Worm (Caenorhabditis elegans) whole organism, midembryonic: ENCODE results near the gene R09A8.2.

Source experiments
- T22C8.4 ChIP-seq: fragments of 200-800 bp; sonication (Bioruptor generic); IDR thresholded peaks from 2 replicates; pipeline ENCODE4 v1.3.6; 2022; ENCODE audit warnings: missing genetic modification characterization, missing compliant biosample characterization
- cog-1 ChIP-seq: sonication (generic microtip); optimal IDR thresholded peaks from 2 replicates; lab custom pipeline; 2016; ENCODE audit warnings: missing genetic modification characterization, missing compliant biosample characterization
- flt-1 ChIP-seq: fragments of 200-800 bp; sonication (Bioruptor generic); IDR thresholded peaks from 2 replicates; pipeline ENCODE4 v1.3.6; 2022; ENCODE audit warnings: missing genetic modification characterization, missing compliant biosample characterization
- klf-2 ChIP-seq: fragments of 200-800 bp; sonication (Bioruptor generic); conservative IDR thresholded peaks from 2 replicates; pipeline ENCODE4 v1.3.6; 2022; ENCODE audit warnings: missing genetic modification reagents, missing genetic modification characterization, missing compliant biosample characterization
- med-1 ChIP-seq: sonication (generic microtip); optimal IDR thresholded peaks from 2 replicates; lab custom pipeline; 2017; ENCODE audit warnings: missing genetic modification characterization, mild to moderate bottlenecking, missing compliant biosample characterization, antibody characterized with exemption, missing genetic modification reagents; ENCODE audit not compliant: insufficient read depth
- ref-1 ChIP-seq: fragments of 200-800 bp; sonication (Bioruptor generic); conservative IDR thresholded peaks from 2 replicates; pipeline ENCODE4 v1.3.6; 2022; ENCODE audit warnings: missing genetic modification reagents, missing genetic modification characterization, missing compliant biosample characterization
- tab-1 ChIP-seq: fragments of 200-800 bp; sonication (Bioruptor generic); IDR thresholded peaks from 2 replicates; pipeline ENCODE4 v1.3.6; 2022; ENCODE audit warnings: missing genetic modification characterization, missing compliant biosample characterization
- ztf-29 ChIP-seq: fragments of 200-800 bp; sonication (Bioruptor generic); IDR thresholded peaks from 2 replicates; pipeline ENCODE4 v1.3.6; 2022; ENCODE audit warnings: missing genetic modification reagents, missing genetic modification characterization, missing compliant biosample characterization

- TF ChIP-seq cog-1 (tag; lab: Kevin White, UChicago) (no peak), T22C8.4 (GFP tag; lab: Robert Waterston, UW) (no peak), klf-2 (GFP tag; lab: Robert Waterston, UW) (no peak), flt-1 (GFP tag; lab: Robert Waterston, UW) (no peak), med-1 (GFP tag; lab: Kevin White, UChicago) (no peak), tab-1 (no peak), ref-1 (GFP tag; lab: Robert Waterston, UW) (no peak), ztf-29 (GFP tag; lab: Robert Waterston, UW) (no peak)
Observed at ce11 chrX:12596868-12597267, 22.4 kb upstream of the R09A8.2 start, which contains the start of gene T24D5.4.
